Fruit fly (Drosophila melanogaster) whole organism, embryonic: ENCODE results near the gene CG8326.

Source experiments
- Blimp-1 ChIP-seq: fragments of 200-800 bp; sonication (Bioruptor generic); optimal IDR thresholded peaks from 3 replicates; lab custom pipeline; 2018; ENCODE audit warnings: missing biosample characterization, missing genetic modification characterization, mild to moderate bottlenecking, moderate library complexity, missing genetic modification reagents
- CG10267 ChIP-seq: fragments of 200-800 bp; sonication (Bioruptor generic); optimal IDR thresholded peaks from 2 replicates; lab custom pipeline; 2018; ENCODE audit warnings: missing biosample characterization, mild to moderate bottlenecking, missing genetic modification characterization, moderate library complexity
- CG10543 ChIP-seq: fragments of 200-800 bp; sonication (Bioruptor generic); optimal IDR thresholded peaks from 3 replicates; lab custom pipeline; 2017; ENCODE audit warnings: missing biosample characterization, mild to moderate bottlenecking, missing genetic modification characterization, moderate library complexity
- CG10654 ChIP-seq: fragments of 200-800 bp; sonication (Bioruptor generic); optimal IDR thresholded peaks from 2 replicates; lab custom pipeline; 2016; ENCODE audit warnings: missing biosample characterization, missing genetic modification characterization
- CG11085 ChIP-seq: fragments of 200-800 bp; sonication (Bioruptor generic); IDR thresholded peaks from 2 replicates; pipeline ENCODE4 v1.3.6; 2022; ENCODE audit warnings: missing biosample characterization, missing genetic modification characterization
- CG11093 ChIP-seq: fragments of 200-800 bp; sonication (Bioruptor generic); IDR thresholded peaks from 3 replicates; pipeline ENCODE4 v1.3.6; 2022; ENCODE audit warnings: missing biosample characterization, missing genetic modification characterization
- CG11456 ChIP-seq: fragments of 200-800 bp; sonication (Bioruptor generic); IDR thresholded peaks from 3 replicates; pipeline ENCODE4 v1.3.6; 2022; ENCODE audit warnings: missing biosample characterization, missing genetic modification characterization
- CG12744 ChIP-seq: fragments of 200-800 bp; sonication (Bioruptor generic); optimal IDR thresholded peaks from 2 replicates; lab custom pipeline; 2016; ENCODE audit warnings: missing biosample characterization, missing genetic modification characterization
- CG15479 ChIP-seq: fragments of 200-800 bp; sonication (Bioruptor generic); optimal IDR thresholded peaks from 3 replicates; lab custom pipeline; 2019; ENCODE audit warnings: missing biosample characterization, mild to moderate bottlenecking, missing genetic modification characterization, moderate library complexity
- CG16813 ChIP-seq: fragments of 200-800 bp; sonication (Bioruptor generic); IDR thresholded peaks from 3 replicates; pipeline ENCODE4 v1.3.6; 2022; ENCODE audit warnings: missing biosample characterization, missing genetic modification characterization; ENCODE audit not compliant: partially characterized antibody
- CG17361 ChIP-seq: fragments of 200-800 bp; sonication (Bioruptor generic); IDR thresholded peaks from 3 replicates; pipeline ENCODE4 v1.3.6; 2022; ENCODE audit warnings: missing biosample characterization, missing genetic modification characterization
- CG17612 ChIP-seq: fragments of 200-800 bp; sonication (Bioruptor generic); IDR thresholded peaks from 2 replicates; pipeline ENCODE4 v1.3.6; 2022; ENCODE audit warnings: missing biosample characterization, missing genetic modification characterization
- CG18011 ChIP-seq: fragments of 200-800 bp; sonication (Bioruptor generic); optimal IDR thresholded peaks from 2 replicates; lab custom pipeline; 2017; ENCODE audit warnings: missing biosample characterization, missing genetic modification characterization, mild to moderate bottlenecking, moderate library complexity, missing genotype
- CG2889 ChIP-seq: fragments of 200-800 bp; sonication (Bioruptor generic); IDR thresholded peaks from 3 replicates; pipeline ENCODE4 v1.3.6; 2022; ENCODE audit warnings: missing biosample characterization, missing genetic modification characterization
- CG6254 ChIP-seq: fragments of 200-800 bp; sonication (Bioruptor generic); optimal IDR thresholded peaks from 3 replicates; lab custom pipeline; 2017; ENCODE audit warnings: mild to moderate bottlenecking, missing biosample characterization, missing genetic modification reagents, missing genetic modification characterization
- CG7271 ChIP-seq: fragments of 200-800 bp; sonication (Bioruptor generic); optimal IDR thresholded peaks from 2 replicates; lab custom pipeline; 2018; ENCODE audit warnings: missing biosample characterization, mild to moderate bottlenecking, missing genetic modification characterization, moderate library complexity
- CG7556 ChIP-seq: fragments of 200-800 bp; sonication (Bioruptor generic); optimal IDR thresholded peaks from 2 replicates; lab custom pipeline; 2017; ENCODE audit warnings: missing biosample characterization, mild to moderate bottlenecking, missing genetic modification characterization
- CG8281 ChIP-seq: fragments of 200-800 bp; sonication (Bioruptor generic); optimal IDR thresholded peaks from 2 replicates; lab custom pipeline; 2018; ENCODE audit warnings: missing biosample characterization, mild to moderate bottlenecking, missing genetic modification characterization, moderate library complexity
- CG8924 ChIP-seq: fragments of 200-800 bp; optimal IDR thresholded peaks from 3 replicates; lab custom pipeline; 2019; ENCODE audit warnings: missing biosample characterization, mild to moderate bottlenecking, missing genetic modification characterization, moderate library complexity
- CG9727 ChIP-seq: fragments of 200-800 bp; sonication (Bioruptor generic); optimal IDR thresholded peaks from 3 replicates; lab custom pipeline; 2017; ENCODE audit warnings: missing biosample characterization, mild to moderate bottlenecking, missing genetic modification characterization
- D ChIP-seq, 2 experiments: fragments of 200-800 bp in 1 of 2; fragments of >200 bp in 1 of 2; sonication (Bioruptor generic) in 1 of 2; optimal IDR thresholded peaks; 2 replicates in 1 of 2; 3 replicates in 1 of 2; lab custom pipeline; 2017; ENCODE audit warnings: mild to moderate bottlenecking in 1 of 2, missing biosample characterization in 1 of 2, missing genetic modification characterization in 1 of 2, missing genetic modification reagents in 1 of 2
- Doc3 ChIP-seq: fragments of 200-800 bp; sonication (Bioruptor generic); IDR thresholded peaks from 3 replicates; pipeline ENCODE4 v1.3.6; 2022; ENCODE audit warnings: missing biosample characterization, missing genetic modification characterization; ENCODE audit not compliant: partially characterized antibody
- HLH54F ChIP-seq: fragments of 200-800 bp; sonication (Bioruptor generic); optimal IDR thresholded peaks from 3 replicates; lab custom pipeline; 2016; ENCODE audit warnings: missing biosample characterization, missing genetic modification characterization
- HmgD ChIP-seq: fragments of 200-800 bp; sonication (Bioruptor generic); optimal IDR thresholded peaks from 3 replicates; lab custom pipeline; 2016; ENCODE audit warnings: missing biosample characterization, missing genetic modification characterization
- Hr51 ChIP-seq, 2 experiments: fragments of 200-800 bp; sonication (Bioruptor generic); optimal IDR thresholded peaks; 2 replicates in 1 of 2; 3 replicates in 1 of 2; lab custom pipeline; 2016 to 2018; ENCODE audit warnings: missing biosample characterization in 2 of 2, missing genetic modification characterization in 2 of 2, mild to moderate bottlenecking in 1 of 2, moderate library complexity in 1 of 2
- Mad ChIP-seq: fragments of 200-800 bp; sonication (Bioruptor generic); optimal IDR thresholded peaks from 2 replicates; lab custom pipeline; 2016; ENCODE audit warnings: missing biosample characterization, missing genetic modification characterization
- Meics ChIP-seq: fragments of 200-800 bp; sonication (Bioruptor generic); optimal IDR thresholded peaks from 2 replicates; lab custom pipeline; 2017; ENCODE audit warnings: missing biosample characterization, mild to moderate bottlenecking, missing genetic modification characterization
- Nf-YB ChIP-seq: fragments of 200-800 bp; sonication (Bioruptor generic); optimal IDR thresholded peaks from 3 replicates; lab custom pipeline; 2019; ENCODE audit warnings: missing biosample characterization, mild to moderate bottlenecking, missing genetic modification characterization, moderate library complexity
- Side ChIP-seq: fragments of 200-800 bp; sonication (Bioruptor generic); optimal IDR thresholded peaks from 2 replicates; lab custom pipeline; 2016; ENCODE audit warnings: missing biosample characterization, missing genetic modification characterization
- TFAM ChIP-seq: fragments of 200-800 bp; sonication (Bioruptor generic); optimal IDR thresholded peaks from 2 replicates; lab custom pipeline; 2017; ENCODE audit warnings: missing biosample characterization, missing genetic modification characterization, inconsistent platforms
- ara ChIP-seq: fragments of 200-800 bp; sonication (Bioruptor generic); IDR thresholded peaks from 2 replicates; pipeline ENCODE4 v1.3.6; 2022; ENCODE audit warnings: missing biosample characterization, missing genetic modification characterization
- ase ChIP-seq: fragments of 200-800 bp; sonication (Bioruptor generic); IDR thresholded peaks from 3 replicates; pipeline ENCODE4 v1.3.6; 2022; ENCODE audit warnings: missing biosample characterization, missing genetic modification characterization
- ash1 ChIP-seq: fragments of 200-800 bp; sonication (Bioruptor generic); optimal IDR thresholded peaks from 2 replicates; lab custom pipeline; 2018; ENCODE audit warnings: missing biosample characterization, mild to moderate bottlenecking, missing genetic modification characterization
- chm ChIP-seq: fragments of 200-800 bp; sonication (Bioruptor generic); IDR thresholded peaks from 2 replicates; pipeline ENCODE4 v1.3.6; 2022; ENCODE audit warnings: missing biosample characterization, missing genetic modification characterization
- ci ChIP-seq: fragments of 200-800 bp; sonication (Bioruptor generic); IDR thresholded peaks from 3 replicates; pipeline ENCODE4 v1.3.6; 2022; ENCODE audit warnings: missing biosample characterization, missing genetic modification characterization
- h ChIP-seq: fragments of >200 bp; optimal IDR thresholded peaks from 2 replicates; lab custom pipeline; 2017
- lilli ChIP-seq: fragments of 200-800 bp; sonication (Bioruptor generic); optimal IDR thresholded peaks from 3 replicates; lab custom pipeline; 2016; ENCODE audit warnings: missing biosample characterization, missing genetic modification characterization
- mirr ChIP-seq: fragments of 200-800 bp; sonication (Bioruptor generic); optimal IDR thresholded peaks from 3 replicates; lab custom pipeline; 2018; ENCODE audit warnings: missing biosample characterization, mild to moderate bottlenecking, missing genetic modification characterization
- oc ChIP-seq: fragments of 200-800 bp; sonication (Bioruptor generic); optimal IDR thresholded peaks from 2 replicates; lab custom pipeline; 2018; ENCODE audit warnings: missing biosample characterization, mild to moderate bottlenecking, missing genetic modification characterization, moderate library complexity
- onecut ChIP-seq: fragments of 200-800 bp; sonication (Bioruptor generic); IDR thresholded peaks from 2 replicates; pipeline ENCODE4 v1.3.6; 2022; ENCODE audit warnings: missing biosample characterization, missing genetic modification characterization
- phol ChIP-seq: fragments of 200-800 bp; sonication (Bioruptor generic); optimal IDR thresholded peaks from 3 replicates; lab custom pipeline; 2018; ENCODE audit warnings: missing biosample characterization, mild to moderate bottlenecking, missing genetic modification characterization, moderate library complexity
- prd ChIP-seq, 3 experiments: fragments of >200 bp in 2 of 3; fragments of 200-800 bp in 1 of 3; sonication (Bioruptor generic) in 1 of 3; optimal IDR thresholded peaks in 2 of 3; IDR thresholded peaks in 1 of 3; 2 replicates in 2 of 3; 3 replicates in 1 of 3; pipeline versions ENCODE4 v1.3.6 to Lab custom; 2017 to 2022; ENCODE audit warnings: missing biosample characterization in 1 of 3, missing genetic modification characterization in 1 of 3
- schlank ChIP-seq: fragments of 200-800 bp; sonication (Bioruptor generic); optimal IDR thresholded peaks from 2 replicates; lab custom pipeline; 2018; ENCODE audit warnings: missing biosample characterization, mild to moderate bottlenecking, missing genetic modification characterization
- sob ChIP-seq: fragments of 200-800 bp; sonication (Bioruptor generic); IDR thresholded peaks from 2 replicates; pipeline ENCODE4 v1.3.6; 2022; ENCODE audit warnings: missing biosample characterization, missing genetic modification characterization
- stwl ChIP-seq: fragments of 200-800 bp; sonication (Bioruptor generic); optimal IDR thresholded peaks from 3 replicates; lab custom pipeline; 2018; ENCODE audit warnings: missing biosample characterization, mild to moderate bottlenecking, missing genetic modification characterization, moderate library complexity
- tll ChIP-seq, 2 experiments: fragments of 200-800 bp in 1 of 2; fragments of >200 bp in 1 of 2; sonication (Bioruptor generic) in 1 of 2; optimal IDR thresholded peaks; 2 replicates each; lab custom pipeline; 2017 to 2019; ENCODE audit warnings: missing biosample characterization in 2 of 2, missing genetic modification characterization in 2 of 2, mild to moderate bottlenecking in 1 of 2, moderate library complexity in 1 of 2
- wek ChIP-seq: fragments of 200-800 bp; sonication (Bioruptor generic); optimal IDR thresholded peaks from 3 replicates; lab custom pipeline; 2018; ENCODE audit warnings: missing biosample characterization, mild to moderate bottlenecking, missing genetic modification characterization, moderate library complexity
- zfh2 ChIP-seq: fragments of 200-800 bp; sonication (Bioruptor generic); optimal IDR thresholded peaks from 2 replicates; lab custom pipeline; 2016; ENCODE audit warnings: missing biosample characterization, missing genetic modification characterization

CG8326 gene

dm6 chrX:17651998-17652738, 22.9 kb upstream of the CG8326 start, which contains the start of gene RhoGAPp190 (continued):
- TF ChIP-seq onecut: no peak
- peak; percentile 50 for TF ChIP-seq stwl (tag; lab: Kevin White, UChicago)
- TF ChIP-seq CG9727: no peak
- TF ChIP-seq CG16813 (GFP tag; lab: Robert Waterston, UW): peak; percentile 86
- TF ChIP-seq CG2889 (GFP tag; lab: Robert Waterston, UW): no peak
- no peak for TF ChIP-seq CG8281 (tag; lab: Kevin White, UChicago)
- no peak for TF ChIP-seq tll (GFP tag; optimal IDR thresholded peaks at IDR 0.05; lab: Kevin White, UChicago)
- TF ChIP-seq CG7556 (GFP tag; lab: Kevin White, UChicago): no peak
- no peak for TF ChIP-seq HmgD (GFP tag; lab: Kevin White, UChicago)
- TF ChIP-seq CG10654 (GFP tag; lab: Kevin White, UChicago): no peak
- no peak for TF ChIP-seq CG10543 (GFP tag; lab: Kevin White, UChicago)
- TF ChIP-seq wek: no peak
- TF ChIP-seq h (lab: Kevin White, UChicago): no peak
- peak; percentile 32 for TF ChIP-seq CG8924 (tag; lab: Kevin White, UChicago)
- TF ChIP-seq lilli (GFP tag; lab: Kevin White, UChicago): peak; percentile 24
- TF ChIP-seq Side (GFP tag; lab: Kevin White, UChicago): no peak
- TF ChIP-seq phol (tag; lab: Kevin White, UChicago): peak; percentile 43
- TF ChIP-seq CG17612 (GFP tag; lab: Robert Waterston, UW): no peak
- 0 out of 3 replicates have a peak, but pooled peaks have one; percentile 22 for TF ChIP-seq ci (GFP tag; lab: Robert Waterston, UW)
- TF ChIP-seq Doc3 (GFP tag; lab: Robert Waterston, UW): peak; percentile 73
- no peak for TF ChIP-seq HLH54F
- TF ChIP-seq Nf-YB (GFP tag; lab: Kevin White, UChicago): no peak
- TF ChIP-seq Hr51 (GFP tag; optimal IDR thresholded peaks at IDR 0.05; lab: Kevin White, UChicago): no peak
- TF ChIP-seq CG10267 (tag; lab: Kevin White, UChicago): peak; percentile 60
- no peak for TF ChIP-seq chm (GFP tag; lab: Robert Waterston, UW)
- no peak for TF ChIP-seq TFAM (GFP tag; lab: Kevin White, UChicago)
- TF ChIP-seq oc (tag; lab: Kevin White, UChicago): no peak
- TF ChIP-seq prd (optimal IDR thresholded peaks at IDR 0.05; lab: Kevin White, UChicago): no peak
- TF ChIP-seq prd (GFP tag; IDR thresholded peaks at IDR 0.05; lab: Robert Waterston, UW): no peak
- no peak for TF ChIP-seq ase (GFP tag; lab: Robert Waterston, UW)
- TF ChIP-seq CG12744 (GFP tag; lab: Kevin White, UChicago): no peak
- no peak for TF ChIP-seq CG6254 (GFP tag; lab: Kevin White, UChicago)
- TF ChIP-seq Mad (GFP tag; lab: Kevin White, UChicago): no peak
- TF ChIP-seq schlank (tag; lab: Kevin White, UChicago): no peak
- no peak for TF ChIP-seq CG11093
- TF ChIP-seq CG15479 (GFP tag; lab: Kevin White, UChicago): no peak
- no peak for TF ChIP-seq mirr (GFP tag; lab: Kevin White, UChicago)
- no peak for TF ChIP-seq CG7271 (tag; lab: Kevin White, UChicago)
- TF ChIP-seq Blimp-1 (GFP tag; lab: Kevin White, UChicago): no peak
- TF ChIP-seq sob (GFP tag; lab: Robert Waterston, UW): peak; percentile 58; the same call in 1 of the 2 replicates
- TF ChIP-seq ara (GFP tag; lab: Robert Waterston, UW): no peak
- TF ChIP-seq ash1 (GFP tag; lab: Kevin White, UChicago): no peak
- no peak for TF ChIP-seq CG11456 (GFP tag; lab: Robert Waterston, UW)
- TF ChIP-seq CG17361 (GFP tag; lab: Robert Waterston, UW): no peak
- no peak for TF ChIP-seq Meics (GFP tag; lab: Kevin White, UChicago)
- TF ChIP-seq CG18011 (GFP tag; lab: Kevin White, UChicago): no peak
- no peak for TF ChIP-seq D (optimal IDR thresholded peaks at IDR 0.05; lab: Kevin White, UChicago)
- TF ChIP-seq D (GFP tag; optimal IDR thresholded peaks at IDR 0.05; lab: Kevin White, UChicago): no peak
- no peak for TF ChIP-seq CG11085 (GFP tag; lab: Robert Waterston, UW)
- TF ChIP-seq zfh2 (GFP tag; lab: Kevin White, UChicago): no peak
